Fruit fly (Drosophila melanogaster) whole organism, prepupa: ENCODE results near the gene S-Lap3.
A peak's percentile ranks its signal among the peaks of the same experiment; 100 is the strongest.

Experiments used
- CG16779 ChIP-seq: fragments of 200-800 bp; sonication (Bioruptor generic); optimal IDR thresholded peaks from 3 replicates; lab custom pipeline; 2017; ENCODE audit warnings: missing biosample characterization, mild to moderate bottlenecking, missing genetic modification characterization
- CG6276 ChIP-seq: fragments of 200-800 bp; sonication (Bioruptor generic); optimal IDR thresholded peaks from 2 replicates; lab custom pipeline; 2017; ENCODE audit warnings: missing biosample characterization, mild to moderate bottlenecking, missing genetic modification characterization
- CG6792 ChIP-seq: fragments of 200-800 bp; sonication (Bioruptor generic); optimal IDR thresholded peaks from 3 replicates; lab custom pipeline; 2016; ENCODE audit warnings: missing biosample characterization, missing genetic modification characterization
- CG6854 ChIP-seq: fragments of 200-800 bp; sonication (Bioruptor generic); optimal IDR thresholded peaks from 2 replicates; lab custom pipeline; 2017; ENCODE audit warnings: missing biosample characterization, mild to moderate bottlenecking, missing genetic modification characterization
- CG8319 ChIP-seq: fragments of 200-800 bp; sonication (Bioruptor generic); optimal IDR thresholded peaks from 3 replicates; lab custom pipeline; 2016; ENCODE audit warnings: missing biosample characterization, missing genetic modification characterization
- Sox102F ChIP-seq: fragments of 200-800 bp; sonication (Bioruptor generic); optimal IDR thresholded peaks from 2 replicates; lab custom pipeline; 2016; ENCODE audit warnings: missing biosample characterization, mild to moderate bottlenecking, missing genetic modification characterization

dm6 chr3L:10418401-10418800 is 46.6 kb upstream of the S-Lap3 start:
- no peak for TF ChIP-seq CG16779 (tag; lab: Kevin White, UChicago)
- no peak for TF ChIP-seq CG6854 (GFP tag; lab: Kevin White, UChicago)
- no peak for TF ChIP-seq CG6276 (GFP tag; lab: Kevin White, UChicago)
- TF ChIP-seq Sox102F (GFP tag; lab: Kevin White, UChicago) = no peak
- TF ChIP-seq CG8319 (GFP tag; lab: Kevin White, UChicago) = peak; percentile 21
- no peak for TF ChIP-seq CG6792
